Fruit fly (Drosophila melanogaster): Measurements from ENCODE around the gene Lint-O.

Gene Lint-O

DNA sequence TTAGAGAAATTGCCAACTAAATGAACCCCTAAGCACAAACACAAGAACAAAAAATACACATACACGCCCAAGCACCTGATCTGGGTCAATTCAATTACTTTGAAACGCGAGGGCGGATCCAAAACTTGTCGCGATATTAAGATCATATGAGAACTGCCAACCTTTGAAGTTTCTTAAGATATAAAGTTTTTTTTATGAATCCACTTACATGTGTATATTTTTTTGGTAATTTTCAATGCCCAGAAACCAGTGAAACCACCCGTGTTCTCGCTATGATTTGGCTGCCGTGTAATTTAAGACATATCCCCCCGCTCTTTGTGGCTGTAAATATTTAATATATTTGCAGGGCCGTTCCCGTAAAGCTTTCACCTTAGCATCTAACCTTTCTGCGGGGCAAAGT, 51.2 kb downstream of the Lint-O start (continued):
- TF ChIP-seq CG2120 (GFP tag; optimal IDR thresholded peaks at IDR 0.05) = peak; percentile 48
- peak; percentile 28 for TF ChIP-seq sisA (GFP tag; IDR thresholded peaks at IDR 0.05)
- TF ChIP-seq Rfx (GFP tag; IDR thresholded peaks at IDR 0.05) = peak; percentile 44; the same call in 1 of the 2 replicates
- peak; percentile 37; the same call in 1 of the 2 replicates for TF ChIP-seq Ptx1 (GFP tag; IDR thresholded peaks at IDR 0.05)
- TF ChIP-seq CG32532 (GFP tag; IDR thresholded peaks at IDR 0.05) = peak; percentile 21; the same call in 1 of the 2 replicates
- no peak for TF ChIP-seq cato (GFP tag; optimal IDR thresholded peaks at IDR 0.05; ENCODE audit: borderline replicate concordance)
- peak; percentile 35 for TF ChIP-seq CG2678 (tag; optimal IDR thresholded peaks at IDR 0.05)
- TF ChIP-seq row (GFP tag; IDR thresholded peaks at IDR 0.05) = peak; percentile 49
- TF ChIP-seq ase (GFP tag; IDR thresholded peaks at IDR 0.05) = no peak
